Worm (Caenorhabditis elegans) whole organism, L4/young adult: ENCODE results near the gene klp-17.
A peak's percentile ranks its signal among the peaks of the same experiment; 100 is the strongest.

Experiments used
- W03F9.2 ChIP-seq: fragments of 150-350 bp; optimal IDR thresholded peaks from 2 replicates; lab custom pipeline; 2014; ENCODE audit warnings: missing biosample characterization, missing genetic modification characterization
- dao-5 ChIP-seq: sonication (generic microtip); optimal IDR thresholded peaks from 2 replicates; lab custom pipeline; 2016; ENCODE audit warnings: missing genotype, missing genetic modification characterization, moderate library complexity, missing compliant biosample characterization
- him-1 ChIP-seq: sonication (generic microtip); optimal IDR thresholded peaks from 2 replicates; lab custom pipeline; 2016; ENCODE audit warnings: missing genotype, missing genetic modification reagents, missing genetic modification characterization, missing compliant biosample characterization

klp-17 gene

DNA sequence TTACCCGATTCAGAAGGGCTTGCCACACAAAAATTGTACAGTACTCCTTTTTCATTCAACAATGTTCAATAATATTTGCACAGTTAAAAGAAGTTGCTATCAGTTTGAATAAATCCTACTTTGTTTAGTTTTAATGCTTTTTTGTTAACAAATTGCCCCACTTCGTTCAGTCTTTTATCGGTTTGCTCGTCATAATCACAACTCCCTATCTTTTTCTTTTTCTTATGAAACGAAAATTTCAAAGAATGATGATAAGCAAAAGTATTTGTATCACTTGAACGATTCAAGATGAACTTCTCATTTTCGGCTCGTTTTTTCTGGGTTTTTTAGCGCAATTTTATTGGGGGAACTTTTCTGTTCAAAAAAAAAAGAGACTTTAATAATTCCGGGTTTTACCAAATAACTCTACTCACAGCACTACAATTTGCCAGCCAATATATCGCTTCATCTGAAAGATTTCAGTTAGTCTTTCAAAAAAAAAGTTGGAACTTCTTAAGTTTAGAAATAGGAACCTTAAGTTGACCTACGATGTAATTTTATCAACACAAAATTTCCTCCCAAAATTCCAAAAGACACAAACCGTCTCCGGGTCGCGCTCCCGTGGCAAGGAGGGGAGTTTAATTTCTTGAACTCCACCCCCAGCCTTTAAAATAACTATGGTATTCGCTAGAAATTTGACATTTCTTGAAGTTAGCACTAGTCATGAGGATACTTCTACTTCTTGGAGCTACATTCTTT, 42.7 kb downstream of the klp-17 start, which contains the start of gene C05D12.3:
Gene C05D12.3 (plus strand): TSS at position 688 of the 738 bp plus-strand sequence.
- TF ChIP-seq W03F9.2 (tag; lab: Kevin White, UChicago) = no peak
- no peak for TF ChIP-seq him-1 (tag; lab: Kevin White, UChicago)
- TF ChIP-seq dao-5 (tag; lab: Kevin White, UChicago) = no peak

ce11 chrII:11424032-11424431, 43.4 kb downstream of the klp-17 start:
- TF ChIP-seq him-1 (tag; lab: Kevin White, UChicago) = no peak
- TF ChIP-seq dao-5 (tag; lab: Kevin White, UChicago) = no peak
- no peak for TF ChIP-seq W03F9.2 (tag; lab: Kevin White, UChicago)

ce11 chrII:11418476-11418875, 49.0 kb downstream of the klp-17 start:
- no peak for TF ChIP-seq him-1 (tag; lab: Kevin White, UChicago)
- TF ChIP-seq W03F9.2 (tag; lab: Kevin White, UChicago) = peak; percentile 2

DNA sequence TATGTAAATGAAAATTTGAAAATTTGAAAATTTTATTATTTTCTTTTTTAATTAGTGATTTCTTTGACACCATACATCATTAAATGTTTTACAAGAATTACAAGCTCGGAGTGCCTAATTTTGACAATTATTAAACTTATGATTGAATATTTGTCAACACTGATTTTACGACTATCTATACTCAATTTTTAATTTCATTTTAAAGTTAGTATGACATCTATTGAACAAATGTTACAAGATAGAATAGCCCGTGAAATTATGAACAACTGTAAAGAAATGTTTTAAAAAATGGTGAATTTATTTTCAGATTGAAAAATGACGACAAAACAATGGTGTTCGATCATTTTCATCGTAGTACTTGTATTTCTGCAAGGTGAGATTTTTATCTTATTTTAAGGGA, 49.4 kb downstream of the klp-17 start, which contains the start of gene C05D12.2:
Gene C05D12.2 (plus strand): TSS at position 301 of the 400 bp plus-strand sequence.
- no peak for TF ChIP-seq him-1 (tag; lab: Kevin White, UChicago)
- no peak for TF ChIP-seq dao-5 (tag; lab: Kevin White, UChicago)
- TF ChIP-seq W03F9.2 (tag; lab: Kevin White, UChicago) = no peak
